Fruit fly (Drosophila melanogaster) whole organism, embryonic: ENCODE results near the gene CG14362.

Experiments used
- Asciz ChIP-seq: fragments of 200-800 bp; sonication (Bioruptor generic); optimal IDR thresholded peaks from 2 replicates; lab custom pipeline; 2017; ENCODE audit warnings: missing biosample characterization, mild to moderate bottlenecking, missing genetic modification characterization, missing genetic modification reagents
- BEAF-32 ChIP-seq: fragments of 200-800 bp; sonication (Bioruptor generic); optimal IDR thresholded peaks from 3 replicates; lab custom pipeline; 2017; ENCODE audit warnings: missing biosample characterization, missing genetic modification characterization, mild to moderate bottlenecking, moderate library complexity, missing genetic modification reagents
- Blimp-1 ChIP-seq: fragments of 200-800 bp; sonication (Bioruptor generic); optimal IDR thresholded peaks from 3 replicates; lab custom pipeline; 2018; ENCODE audit warnings: missing biosample characterization, missing genetic modification characterization, mild to moderate bottlenecking, moderate library complexity, missing genetic modification reagents
- CG10431 ChIP-seq: fragments of 200-800 bp; sonication (Bioruptor generic); optimal IDR thresholded peaks from 3 replicates; lab custom pipeline; 2018; ENCODE audit warnings: missing biosample characterization, mild to moderate bottlenecking, missing genetic modification characterization
- CG14965 ChIP-seq: fragments of 200-800 bp; sonication (Bioruptor generic); optimal IDR thresholded peaks from 2 replicates; lab custom pipeline; 2016; ENCODE audit warnings: missing biosample characterization, missing genetic modification characterization, borderline replicate concordance
- CG15269 ChIP-seq: fragments of 200-800 bp; sonication (Bioruptor generic); optimal IDR thresholded peaks from 2 replicates; lab custom pipeline; 2018; ENCODE audit warnings: missing biosample characterization, mild to moderate bottlenecking, missing genetic modification characterization, moderate library complexity
- CG1602 ChIP-seq: fragments of 200-800 bp; sonication (Bioruptor generic); optimal IDR thresholded peaks from 3 replicates; lab custom pipeline; 2016; ENCODE audit warnings: missing biosample characterization, missing genetic modification characterization
- CG16779 ChIP-seq: fragments of 200-800 bp; sonication (Bioruptor generic); IDR thresholded peaks from 2 replicates; pipeline ENCODE4 v1.3.6; 2022; ENCODE audit warnings: missing biosample characterization, missing genetic modification characterization
- CG1832 ChIP-seq: fragments of 200-800 bp; sonication (Bioruptor generic); optimal IDR thresholded peaks from 2 replicates; lab custom pipeline; 2017; ENCODE audit warnings: missing biosample characterization, mild to moderate bottlenecking, missing genetic modification characterization, inconsistent platforms
- CG18764 ChIP-seq: fragments of 200-800 bp; sonication (Bioruptor generic); optimal IDR thresholded peaks from 3 replicates; lab custom pipeline; 2016; ENCODE audit warnings: missing biosample characterization, missing genetic modification characterization
- CG31388 ChIP-seq: fragments of 200-800 bp; sonication (Bioruptor generic); optimal IDR thresholded peaks from 2 replicates; lab custom pipeline; 2016; ENCODE audit warnings: missing biosample characterization, missing genetic modification characterization
- CG3838 ChIP-seq: fragments of 200-800 bp; sonication (Bioruptor generic); optimal IDR thresholded peaks from 3 replicates; lab custom pipeline; 2016; ENCODE audit warnings: missing biosample characterization, missing genetic modification characterization
- CG4328 ChIP-seq: fragments of 200-800 bp; sonication (Bioruptor generic); optimal IDR thresholded peaks from 3 replicates; lab custom pipeline; 2017; ENCODE audit warnings: missing biosample characterization, missing genetic modification reagents, missing genetic modification characterization
- CG6175 ChIP-seq: fragments of 200-800 bp; sonication (Bioruptor generic); IDR thresholded peaks from 3 replicates; pipeline ENCODE4 v1.3.6; 2022; ENCODE audit warnings: missing biosample characterization, missing genetic modification characterization
- CG6854 ChIP-seq: fragments of 200-800 bp; sonication (Bioruptor generic); optimal IDR thresholded peaks from 3 replicates; lab custom pipeline; 2017; ENCODE audit warnings: missing biosample characterization, mild to moderate bottlenecking, missing genetic modification characterization
- CG7271 ChIP-seq: fragments of 200-800 bp; sonication (Bioruptor generic); optimal IDR thresholded peaks from 2 replicates; lab custom pipeline; 2018; ENCODE audit warnings: missing biosample characterization, mild to moderate bottlenecking, missing genetic modification characterization, moderate library complexity
- CG7556 ChIP-seq: fragments of 200-800 bp; sonication (Bioruptor generic); optimal IDR thresholded peaks from 2 replicates; lab custom pipeline; 2017; ENCODE audit warnings: missing biosample characterization, mild to moderate bottlenecking, missing genetic modification characterization
- CG7963 ChIP-seq: fragments of 200-800 bp; sonication (Bioruptor generic); IDR thresholded peaks from 3 replicates; pipeline ENCODE4 v1.3.6; 2022; ENCODE audit warnings: missing biosample characterization, missing genetic modification characterization; ENCODE audit not compliant: partially characterized antibody
- CG8290 ChIP-seq, 3 experiments: fragments of 200-800 bp; sonication (Bioruptor generic); optimal IDR thresholded peaks; 2 replicates each; lab custom pipeline; 2016 to 2019; ENCODE audit warnings: missing biosample characterization in 3 of 3, missing genetic modification characterization in 3 of 3, mild to moderate bottlenecking in 2 of 3, moderate library complexity in 1 of 3
- CG8944 ChIP-seq: fragments of 200-800 bp; sonication (Bioruptor generic); optimal IDR thresholded peaks from 3 replicates; lab custom pipeline; 2016; ENCODE audit warnings: missing biosample characterization, missing genetic modification characterization
- CG9932 ChIP-seq: fragments of 200-800 bp; sonication (Bioruptor generic); IDR thresholded peaks from 2 replicates; pipeline ENCODE4 v1.3.6; 2022; ENCODE audit warnings: missing biosample characterization, missing genetic modification characterization
- Camta ChIP-seq: fragments of 200-800 bp; sonication (Bioruptor generic); optimal IDR thresholded peaks from 2 replicates; lab custom pipeline; 2016; ENCODE audit warnings: missing biosample characterization, missing genetic modification characterization
- Dbx ChIP-seq: fragments of 200-800 bp; sonication (Bioruptor generic); IDR thresholded peaks from 3 replicates; pipeline ENCODE4 v1.3.6; 2022; ENCODE audit warnings: missing biosample characterization, missing genetic modification characterization
- Dek ChIP-seq: fragments of 200-800 bp; sonication (Bioruptor generic); optimal IDR thresholded peaks from 3 replicates; lab custom pipeline; 2019; ENCODE audit warnings: missing biosample characterization, mild to moderate bottlenecking, missing genetic modification characterization, moderate library complexity
- Dip2 ChIP-seq: fragments of 200-800 bp; sonication (Bioruptor generic); IDR thresholded peaks from 2 replicates; pipeline ENCODE4 v1.3.6; 2022; ENCODE audit warnings: missing biosample characterization, missing genetic modification characterization
- Fer2 ChIP-seq: fragments of 200-800 bp; sonication (Bioruptor generic); optimal IDR thresholded peaks from 2 replicates; lab custom pipeline; 2018; ENCODE audit warnings: missing biosample characterization, mild to moderate bottlenecking, missing genetic modification characterization, moderate library complexity
- H2.0 ChIP-seq: fragments of 200-800 bp; sonication (Bioruptor generic); IDR thresholded peaks from 2 replicates; pipeline ENCODE4 v1.3.6; 2022; ENCODE audit warnings: missing biosample characterization, missing genetic modification characterization
- Hr39 ChIP-seq: fragments of >200 bp; optimal IDR thresholded peaks from 2 replicates; lab custom pipeline; 2017
- Jarid2 ChIP-seq: fragments of 200-800 bp; sonication (Bioruptor generic); optimal IDR thresholded peaks from 3 replicates; lab custom pipeline; 2017; ENCODE audit warnings: mild to moderate bottlenecking, missing biosample characterization, missing genetic modification reagents, missing genetic modification characterization
- Lhr ChIP-seq: fragments of 200-800 bp; sonication (Bioruptor generic); optimal IDR thresholded peaks from 3 replicates; lab custom pipeline; 2017; ENCODE audit warnings: mild to moderate bottlenecking, missing biosample characterization, missing genetic modification reagents, missing genetic modification characterization
- Lim3 ChIP-seq: fragments of 200-800 bp; sonication (Bioruptor generic); IDR thresholded peaks from 2 replicates; pipeline ENCODE4 v1.3.6; 2022; ENCODE audit warnings: missing biosample characterization, missing genetic modification characterization
- Max ChIP-seq: fragments of 200-800 bp; sonication (Bioruptor generic); optimal IDR thresholded peaks from 2 replicates; lab custom pipeline; 2016; ENCODE audit warnings: missing biosample characterization, mild to moderate bottlenecking, missing genetic modification characterization
- Myb ChIP-seq: fragments of 200-800 bp; sonication (Bioruptor generic); optimal IDR thresholded peaks from 2 replicates; lab custom pipeline; 2016; ENCODE audit warnings: missing biosample characterization, missing genetic modification characterization
- NC2α ChIP-seq: fragments of 200-800 bp; sonication (Bioruptor generic); optimal IDR thresholded peaks from 2 replicates; lab custom pipeline; 2016; ENCODE audit warnings: missing biosample characterization, missing genetic modification characterization
- Tbp ChIP-seq: fragments of >200 bp; optimal IDR thresholded peaks from 2 replicates; lab custom pipeline; 2018; ENCODE audit warnings: missing biosample characterization, missing genetic modification characterization
- ac ChIP-seq: fragments of 200-800 bp; sonication (Bioruptor generic); optimal IDR thresholded peaks from 3 replicates; lab custom pipeline; 2017; ENCODE audit warnings: missing biosample characterization, mild to moderate bottlenecking, missing genetic modification characterization
- cas ChIP-seq: fragments of 200-800 bp; sonication (Bioruptor generic); IDR thresholded peaks from 2 replicates; pipeline ENCODE4 v1.3.6; 2022; ENCODE audit warnings: missing biosample characterization, missing genetic modification characterization
- cato ChIP-seq: fragments of 200-800 bp; sonication (Bioruptor generic); optimal IDR thresholded peaks from 2 replicates; lab custom pipeline; 2016; ENCODE audit warnings: missing biosample characterization, missing genetic modification characterization, borderline replicate concordance
- crc ChIP-seq: fragments of 200-800 bp; sonication (Bioruptor generic); optimal IDR thresholded peaks from 2 replicates; lab custom pipeline; 2016; ENCODE audit warnings: missing biosample characterization, missing genetic modification characterization
- cwo ChIP-seq: fragments of 200-800 bp; sonication (Bioruptor generic); optimal IDR thresholded peaks from 3 replicates; lab custom pipeline; 2017; ENCODE audit warnings: missing biosample characterization, missing genetic modification characterization, mild to moderate bottlenecking, moderate library complexity, missing genetic modification reagents
- danr ChIP-seq: fragments of 200-800 bp; sonication (Bioruptor generic); IDR thresholded peaks from 2 replicates; pipeline ENCODE4 v1.3.6; 2022; ENCODE audit warnings: missing biosample characterization, missing genetic modification characterization
- gce ChIP-seq: fragments of 200-800 bp; sonication (Bioruptor generic); IDR thresholded peaks from 3 replicates; pipeline ENCODE4 v1.3.6; 2022; ENCODE audit warnings: missing biosample characterization, missing genetic modification characterization
- gt ChIP-seq: fragments of 200-800 bp; sonication (Bioruptor generic); IDR thresholded peaks from 2 replicates; pipeline ENCODE4 v1.3.6; 2022; ENCODE audit warnings: missing biosample characterization, missing genetic modification characterization
- h ChIP-seq: fragments of >200 bp; optimal IDR thresholded peaks from 2 replicates; lab custom pipeline; 2017
- hb ChIP-seq: fragments of 200-800 bp; sonication (Bioruptor generic); IDR thresholded peaks from 3 replicates; pipeline ENCODE4 v1.3.6; 2022; ENCODE audit warnings: missing biosample characterization, missing genetic modification characterization; ENCODE audit not compliant: partially characterized antibody
- insv ChIP-seq, 2 experiments: fragments of 200-800 bp; sonication (Bioruptor generic); optimal IDR thresholded peaks; 3 replicates each; lab custom pipeline; 2016 to 2018; ENCODE audit warnings: missing biosample characterization in 2 of 2, missing genetic modification characterization in 2 of 2
- ken ChIP-seq: fragments of 200-800 bp; sonication (Bioruptor generic); IDR thresholded peaks from 3 replicates; pipeline ENCODE4 v1.3.6; 2022; ENCODE audit warnings: missing biosample characterization, missing genetic modification characterization
- maf-S ChIP-seq: fragments of 200-800 bp; sonication (Bioruptor generic); optimal IDR thresholded peaks from 2 replicates; lab custom pipeline; 2016; ENCODE audit warnings: missing biosample characterization, missing genetic modification characterization
- p53 ChIP-seq: fragments of 200-800 bp; sonication (Bioruptor generic); optimal IDR thresholded peaks from 2 replicates; lab custom pipeline; 2016; ENCODE audit warnings: missing biosample characterization, missing genetic modification characterization
- pita ChIP-seq: fragments of 200-800 bp; sonication (Bioruptor generic); optimal IDR thresholded peaks from 2 replicates; lab custom pipeline; 2017; ENCODE audit warnings: missing biosample characterization, mild to moderate bottlenecking, missing genetic modification characterization
- sima ChIP-seq: fragments of 200-800 bp; sonication (Bioruptor generic); optimal IDR thresholded peaks from 2 replicates; lab custom pipeline; 2016; ENCODE audit warnings: missing biosample characterization, missing genetic modification characterization
- tup ChIP-seq: fragments of 200-800 bp; sonication (Bioruptor generic); optimal IDR thresholded peaks from 2 replicates; lab custom pipeline; 2016; ENCODE audit warnings: missing biosample characterization, mild to moderate bottlenecking, missing genetic modification characterization, moderate library complexity

Gene CG14362

DNA sequence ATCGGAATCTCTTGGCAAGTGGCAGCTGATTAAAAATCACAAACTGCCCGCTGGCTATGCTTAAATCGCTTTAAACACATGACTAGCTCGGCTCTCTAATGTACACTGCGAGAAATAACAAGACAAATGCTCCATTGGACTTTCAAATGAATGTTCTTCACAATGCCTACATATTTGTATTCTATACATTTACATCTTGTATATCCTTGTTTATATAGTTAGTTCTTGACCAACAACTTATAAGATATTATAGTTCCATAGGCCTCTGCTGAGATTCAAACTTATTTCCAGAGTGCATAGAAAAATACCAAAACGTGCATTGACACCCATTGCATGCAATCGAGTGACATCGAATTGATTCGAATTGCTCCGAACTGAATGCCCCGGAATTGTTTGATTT lies 37.6 kb upstream of the CG14362 start:
- TF ChIP-seq CG7963 (GFP tag; lab: Robert Waterston, UW) (no peak), CG7556 (peak; percentile 26), ken (no peak), Hr39 (no peak), CG7271 (tag; lab: Kevin White, UChicago) (no peak), danr (GFP tag; lab: Robert Waterston, UW) (no peak), Fer2 (no peak), p53 (no peak), CG4328 (no peak), cas (GFP tag; lab: Robert Waterston, UW) (no peak), CG10431 (GFP tag; lab: Kevin White, UChicago) (no peak), Myb (no peak), crc (GFP tag; lab: Kevin White, UChicago) (no peak), CG8290 (GFP tag; optimal IDR thresholded peaks at IDR 0.05; lab: Kevin White, UChicago) (no peak), CG8290 (tag; optimal IDR thresholded peaks at IDR 0.05; lab: Kevin White, UChicago) (no peak), Dek (tag; lab: Kevin White, UChicago) (no peak), CG15269 (tag; lab: Kevin White, UChicago) (no peak), CG14965 (no peak), BEAF-32 (GFP tag; lab: Kevin White, UChicago) (no peak), pita (GFP tag; lab: Kevin White, UChicago) (no peak), CG3838 (GFP tag; lab: Kevin White, UChicago) (no peak), CG18764 (no peak), h (lab: Kevin White, UChicago) (no peak), Blimp-1 (peak; percentile 58), CG6854 (GFP tag; lab: Kevin White, UChicago) (no peak), NC2α (GFP tag; lab: Kevin White, UChicago) (no peak), Jarid2 (GFP tag; lab: Kevin White, UChicago) (no peak), CG9932 (no peak), ac (GFP tag; lab: Kevin White, UChicago) (no peak), Dip2 (GFP tag; lab: Robert Waterston, UW) (no peak), CG1832 (GFP tag; lab: Kevin White, UChicago) (no peak), cwo (GFP tag; lab: Kevin White, UChicago) (peak; percentile 10), gt (no peak), CG31388 (no peak), Max (GFP tag; lab: Kevin White, UChicago) (no peak), Tbp (GFP tag; lab: Kevin White, UChicago) (no peak), CG8944 (GFP tag; lab: Kevin White, UChicago) (no peak), insv (GFP tag; optimal IDR thresholded peaks at IDR 0.05; lab: Kevin White, UChicago) (no peak), Asciz (GFP tag; lab: Kevin White, UChicago) (peak; percentile 9), sima (GFP tag; lab: Kevin White, UChicago) (no peak), cato (GFP tag; lab: Kevin White, UChicago) (no peak), H2.0 (GFP tag; lab: Robert Waterston, UW) (peak; percentile 23; the same call in 1 of the 2 replicates), maf-S (GFP tag; lab: Kevin White, UChicago) (no peak), CG1602 (GFP tag; lab: Kevin White, UChicago) (peak; percentile 11), Lhr (GFP tag; lab: Kevin White, UChicago) (no peak), tup (GFP tag; lab: Kevin White, UChicago) (no peak), Lim3 (GFP tag; lab: Robert Waterston, UW) (no peak), Camta (GFP tag; lab: Kevin White, UChicago) (peak; percentile 26), CG16779 (no peak), CG6175 (GFP tag; lab: Robert Waterston, UW) (no peak), gce (GFP tag; lab: Robert Waterston, UW) (0 out of 3 replicates have a peak, but pooled peaks have one; percentile 61), Dbx (GFP tag; lab: Robert Waterston, UW) (no peak), hb (GFP tag; lab: Robert Waterston, UW) (no peak)
